Fruit fly (Drosophila melanogaster) whole organism, embryonic: Measurements from ENCODE around the gene Col4a1.

Source experiments
- Bteb2 ChIP-seq: fragments of 200-800 bp; sonication (Bioruptor generic); optimal IDR thresholded peaks from 2 replicates; lab custom pipeline; 2016; ENCODE audit warnings: missing biosample characterization, missing genetic modification characterization
- CG11398 ChIP-seq: fragments of 200-800 bp; sonication (Bioruptor generic); optimal IDR thresholded peaks from 2 replicates; lab custom pipeline; 2016; ENCODE audit warnings: missing biosample characterization, missing genetic modification characterization
- CG11560 ChIP-seq: fragments of 200-800 bp; sonication (Bioruptor generic); IDR thresholded peaks from 3 replicates; pipeline ENCODE4 v1.3.6; 2022; ENCODE audit warnings: missing biosample characterization, missing genetic modification characterization
- CG12071 ChIP-seq: fragments of 200-800 bp; sonication (Bioruptor generic); optimal IDR thresholded peaks from 3 replicates; lab custom pipeline; 2018; ENCODE audit warnings: missing biosample characterization, mild to moderate bottlenecking, missing genetic modification characterization
- CG12744 ChIP-seq: fragments of 200-800 bp; sonication (Bioruptor generic); optimal IDR thresholded peaks from 2 replicates; lab custom pipeline; 2016; ENCODE audit warnings: missing biosample characterization, missing genetic modification characterization
- CG16863 ChIP-seq: fragments of 200-800 bp; sonication (Bioruptor generic); optimal IDR thresholded peaks from 3 replicates; lab custom pipeline; 2016; ENCODE audit warnings: missing biosample characterization, missing genetic modification characterization
- CG18764 ChIP-seq: fragments of 200-800 bp; sonication (Bioruptor generic); optimal IDR thresholded peaks from 3 replicates; lab custom pipeline; 2016; ENCODE audit warnings: missing biosample characterization, missing genetic modification characterization
- CG2116 ChIP-seq: fragments of 200-800 bp; sonication (Bioruptor generic); optimal IDR thresholded peaks from 3 replicates; lab custom pipeline; 2018; ENCODE audit warnings: missing biosample characterization, mild to moderate bottlenecking, missing genetic modification characterization
- CG2120 ChIP-seq: fragments of 200-800 bp; sonication (Bioruptor generic); optimal IDR thresholded peaks from 3 replicates; lab custom pipeline; 2016; ENCODE audit warnings: missing biosample characterization, missing genetic modification characterization
- CG3163 ChIP-seq: fragments of 200-800 bp; sonication (Bioruptor generic); optimal IDR thresholded peaks from 3 replicates; lab custom pipeline; 2016; ENCODE audit warnings: missing biosample characterization, missing genetic modification characterization
- CG33557 ChIP-seq: fragments of 200-800 bp; sonication (Bioruptor generic); optimal IDR thresholded peaks from 2 replicates; lab custom pipeline; 2019; ENCODE audit warnings: missing biosample characterization, mild to moderate bottlenecking, missing genetic modification characterization, moderate library complexity
- CG43689 ChIP-seq: fragments of 200-800 bp; sonication (Bioruptor generic); IDR thresholded peaks from 2 replicates; pipeline ENCODE4 v1.3.6; 2022; ENCODE audit warnings: missing biosample characterization, missing genetic modification characterization
- CG8478 ChIP-seq: fragments of >200 bp; optimal IDR thresholded peaks from 2 replicates; lab custom pipeline; 2018
- CG8944 ChIP-seq: fragments of 200-800 bp; sonication (Bioruptor generic); optimal IDR thresholded peaks from 3 replicates; lab custom pipeline; 2016; ENCODE audit warnings: missing biosample characterization, missing genetic modification characterization
- CG9609 ChIP-seq: fragments of 200-800 bp; sonication (Bioruptor generic); optimal IDR thresholded peaks from 3 replicates; lab custom pipeline; 2016; ENCODE audit warnings: missing biosample characterization, missing genetic modification characterization
- Dad ChIP-seq: fragments of 200-800 bp; sonication (Bioruptor generic); optimal IDR thresholded peaks from 3 replicates; lab custom pipeline; 2016; ENCODE audit warnings: missing biosample characterization, missing genetic modification characterization
- Ets97D ChIP-seq: fragments of 200-800 bp; sonication (Bioruptor generic); optimal IDR thresholded peaks from 3 replicates; lab custom pipeline; 2016; ENCODE audit warnings: missing biosample characterization, missing genetic modification characterization
- Fer1 ChIP-seq: fragments of 200-800 bp; sonication (Bioruptor generic); optimal IDR thresholded peaks from 2 replicates; lab custom pipeline; 2017; ENCODE audit warnings: missing biosample characterization, mild to moderate bottlenecking, missing genetic modification characterization
- Fer2 ChIP-seq: fragments of 200-800 bp; sonication (Bioruptor generic); optimal IDR thresholded peaks from 2 replicates; lab custom pipeline; 2018; ENCODE audit warnings: missing biosample characterization, mild to moderate bottlenecking, missing genetic modification characterization, moderate library complexity
- Hmr ChIP-seq: fragments of 200-800 bp; sonication (Bioruptor generic); optimal IDR thresholded peaks from 3 replicates; lab custom pipeline; 2017; ENCODE audit warnings: mild to moderate bottlenecking, missing biosample characterization, missing genetic modification reagents, missing genetic modification characterization
- Hr78 ChIP-seq, 2 experiments: fragments of 200-800 bp in 1 of 2; fragments of >200 bp in 1 of 2; sonication (Bioruptor generic) in 1 of 2; optimal IDR thresholded peaks; 2 replicates each; lab custom pipeline; 2017 to 2019; ENCODE audit warnings: missing biosample characterization in 2 of 2, missing genetic modification characterization in 2 of 2, mild to moderate bottlenecking in 1 of 2, moderate library complexity in 1 of 2
- Max ChIP-seq: fragments of 200-800 bp; sonication (Bioruptor generic); optimal IDR thresholded peaks from 2 replicates; lab custom pipeline; 2016; ENCODE audit warnings: missing biosample characterization, mild to moderate bottlenecking, missing genetic modification characterization
- Neu2 ChIP-seq: fragments of 200-800 bp; sonication (Bioruptor generic); optimal IDR thresholded peaks from 3 replicates; lab custom pipeline; 2016; ENCODE audit warnings: missing biosample characterization, missing genetic modification characterization, borderline replicate concordance
- PHDP ChIP-seq: fragments of 200-800 bp; sonication (Bioruptor generic); optimal IDR thresholded peaks from 3 replicates; lab custom pipeline; 2018; ENCODE audit warnings: missing biosample characterization, mild to moderate bottlenecking, missing genetic modification characterization, moderate library complexity
- ara ChIP-seq: fragments of 200-800 bp; sonication (Bioruptor generic); IDR thresholded peaks from 2 replicates; pipeline ENCODE4 v1.3.6; 2022; ENCODE audit warnings: missing biosample characterization, missing genetic modification characterization
- chif ChIP-seq, 2 experiments: fragments of 200-800 bp; sonication (Bioruptor generic); optimal IDR thresholded peaks; 3 replicates each; lab custom pipeline; 2016; ENCODE audit warnings: missing biosample characterization in 2 of 2, missing genetic modification characterization in 2 of 2
- dmrt99B ChIP-seq: fragments of 200-800 bp; sonication (Bioruptor generic); optimal IDR thresholded peaks from 2 replicates; lab custom pipeline; 2018; ENCODE audit warnings: missing biosample characterization, mild to moderate bottlenecking, missing genetic modification characterization, moderate library complexity
- emc ChIP-seq: fragments of 200-800 bp; sonication (Bioruptor generic); optimal IDR thresholded peaks from 2 replicates; lab custom pipeline; 2016; ENCODE audit warnings: missing biosample characterization, missing genetic modification characterization
- en ChIP-seq: fragments of 200-800 bp; sonication (Bioruptor generic); optimal IDR thresholded peaks from 2 replicates; lab custom pipeline; 2016; ENCODE audit warnings: missing biosample characterization, missing genetic modification characterization
- esg ChIP-seq: fragments of 200-800 bp; sonication (Bioruptor generic); conservative IDR thresholded peaks from 2 replicates; pipeline ENCODE4 v1.3.6; 2022; ENCODE audit warnings: missing biosample characterization, missing genetic modification characterization
- eve ChIP-seq, 2 experiments: fragments of >200 bp; optimal IDR thresholded peaks; 2 replicates each; lab custom pipeline; 2017; ENCODE audit warnings: missing biosample characterization in 2 of 2, missing genetic modification characterization in 2 of 2
- fru ChIP-seq: fragments of >200 bp; optimal IDR thresholded peaks from 2 replicates; lab custom pipeline; 2017
- ham ChIP-seq: fragments of 200-800 bp; sonication (Bioruptor generic); IDR thresholded peaks from 2 replicates; pipeline ENCODE4 v1.3.6; 2022; ENCODE audit warnings: missing biosample characterization, missing genetic modification characterization
- luna ChIP-seq: fragments of 200-800 bp; sonication (Bioruptor generic); optimal IDR thresholded peaks from 2 replicates; lab custom pipeline; 2016; ENCODE audit warnings: missing biosample characterization, missing genetic modification characterization
- nerfin-1 ChIP-seq: fragments of 200-800 bp; sonication (Bioruptor generic); optimal IDR thresholded peaks from 3 replicates; lab custom pipeline; 2019; ENCODE audit warnings: missing biosample characterization, mild to moderate bottlenecking, missing genetic modification characterization, moderate library complexity
- nerfin-2 ChIP-seq: fragments of 200-800 bp; sonication (Bioruptor generic); IDR thresholded peaks from 2 replicates; pipeline ENCODE4 v1.3.6; 2022; ENCODE audit warnings: missing biosample characterization, missing genetic modification characterization; ENCODE audit not compliant: partially characterized antibody
- ranshi ChIP-seq: fragments of 200-800 bp; sonication (Bioruptor generic); IDR thresholded peaks from 2 replicates; pipeline ENCODE4 v1.3.6; 2022; ENCODE audit warnings: missing biosample characterization, missing genetic modification characterization
- sd ChIP-seq: fragments of 200-800 bp; sonication (Bioruptor generic); optimal IDR thresholded peaks from 3 replicates; lab custom pipeline; 2018; ENCODE audit warnings: missing biosample characterization, mild to moderate bottlenecking, missing genetic modification characterization, moderate library complexity
- sisA ChIP-seq: fragments of 200-800 bp; sonication (Bioruptor generic); IDR thresholded peaks from 2 replicates; pipeline ENCODE4 v1.3.6; 2022; ENCODE audit warnings: missing biosample characterization, missing genetic modification characterization
- ttk ChIP-seq: fragments of 200-800 bp; sonication (Bioruptor generic); IDR thresholded peaks from 2 replicates; pipeline ENCODE4 v2.1.2; 2022; ENCODE audit warnings: missing biosample characterization, missing genetic modification characterization

Gene Col4a1

dm6 chr2L:5000287-5000871, 29.0 kb upstream of the Col4a1 start (continued):
- TF ChIP-seq nerfin-1 = peak; percentile 75
- peak; percentile 53 for TF ChIP-seq Dad (GFP tag; lab: Kevin White, UChicago)
- TF ChIP-seq CG11560 (tag; lab: Robert Waterston, UW) = peak; percentile 55; the same call in 2 of the 3 replicates
- peak; percentile 80 for TF ChIP-seq ara (GFP tag; lab: Robert Waterston, UW)
- TF ChIP-seq sisA (GFP tag; lab: Robert Waterston, UW) = peak; percentile 82
- peak; percentile 53 for TF ChIP-seq sd (tag; lab: Kevin White, UChicago)
- TF ChIP-seq ttk (GFP tag; lab: Robert Waterston, UW) = peak; percentile 69
- no peak for TF ChIP-seq luna
- peak; percentile 76 for TF ChIP-seq esg
- no peak for TF ChIP-seq fru (lab: Kevin White, UChicago)
- TF ChIP-seq Max (GFP tag; lab: Kevin White, UChicago) = peak; percentile 78
- peak; percentile 16 for TF ChIP-seq Ets97D
- TF ChIP-seq CG3163 = no peak
- TF ChIP-seq CG33557 (GFP tag; lab: Kevin White, UChicago) = peak; percentile 96
- peak; percentile 84 for TF ChIP-seq CG9609
- TF ChIP-seq Hmr (GFP tag; lab: Kevin White, UChicago) = peak; percentile 87
- peak; percentile 45 for TF ChIP-seq en (GFP tag; lab: Kevin White, UChicago)
- peak; percentile 72; the same call in 1 of the 2 replicates for TF ChIP-seq ranshi (GFP tag; lab: Robert Waterston, UW)
- TF ChIP-seq Fer1 (GFP tag; lab: Kevin White, UChicago) = peak; percentile 86
- peak; percentile 49 for TF ChIP-seq CG11398
- peak; percentile 59 for TF ChIP-seq CG2116
- TF ChIP-seq eve (GFP tag; optimal IDR thresholded peaks at IDR 0.05; lab: Kevin White, UChicago) = peak in 1 of 2 experiments; percentile 85
- peak; percentile 86 for TF ChIP-seq dmrt99B (tag; lab: Kevin White, UChicago)
- no peak for TF ChIP-seq CG43689 (GFP tag; lab: Robert Waterston, UW)
- TF ChIP-seq CG12071 (GFP tag; lab: Kevin White, UChicago) = peak; percentile 59
- TF ChIP-seq Bteb2 (GFP tag; lab: Kevin White, UChicago) = peak; percentile 59
- TF ChIP-seq ham (GFP tag; lab: Robert Waterston, UW) = no peak
- peak in 1 of 2 experiments; percentile 60 for TF ChIP-seq Hr78 (GFP tag; optimal IDR thresholded peaks at IDR 0.05; lab: Kevin White, UChicago)
- peak; percentile 74 to 85 for TF ChIP-seq chif (GFP tag; optimal IDR thresholded peaks at IDR 0.05; lab: Kevin White, UChicago)
- TF ChIP-seq CG2120 (GFP tag; lab: Kevin White, UChicago) = peak; percentile 87
- peak; percentile 38 for TF ChIP-seq emc (GFP tag; lab: Kevin White, UChicago)
- peak; percentile 45 for TF ChIP-seq Neu2 (GFP tag; lab: Kevin White, UChicago)
- TF ChIP-seq CG18764 (GFP tag; lab: Kevin White, UChicago) = peak; percentile 34
- TF ChIP-seq CG16863 (GFP tag; lab: Kevin White, UChicago) = peak; percentile 64
- TF ChIP-seq CG8944 (GFP tag; lab: Kevin White, UChicago) = peak; percentile 44
- peak; percentile 90 for TF ChIP-seq PHDP
- no peak for TF ChIP-seq CG8478 (lab: Kevin White, UChicago)
- TF ChIP-seq CG12744 (GFP tag; lab: Kevin White, UChicago) = peak; percentile 75
- TF ChIP-seq Fer2 (tag; lab: Kevin White, UChicago) = peak; percentile 75
- no peak for TF ChIP-seq nerfin-2 (GFP tag; lab: Robert Waterston, UW)
- TF ChIP-seq, all 482 proteins: peak for 394
